Worm (Caenorhabditis elegans): ENCODE measurements around the gene nhr-161.

nhr-161 gene

DNA sequence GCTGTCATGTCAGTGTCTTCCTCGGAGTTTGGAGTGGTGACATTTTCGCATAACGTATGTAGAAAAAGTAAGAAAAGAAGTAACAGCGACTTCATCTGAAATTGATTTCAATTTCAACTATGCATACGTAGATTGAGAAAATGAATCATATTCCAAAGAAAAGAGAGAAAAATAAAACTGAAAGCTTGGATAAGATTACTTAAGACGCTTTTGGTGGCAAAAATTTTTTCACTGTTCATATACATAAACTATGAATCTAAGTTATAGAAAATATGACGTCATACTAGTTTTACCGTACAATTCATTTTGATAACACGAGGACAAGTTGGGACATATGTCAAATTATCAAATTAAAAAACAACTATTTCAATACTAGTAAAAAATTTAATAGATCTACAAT is 48.5 kb downstream of the nhr-161 start, which contains the start of gene lipl-6:
lipl-6 (minus strand) TSS at position 101 of the 400 bp plus-strand sequence.
- TF ChIP-seq zip-8 (tag; optimal IDR thresholded peaks at IDR 0.05) (peak; percentile 87), cnd-1 (tag; optimal IDR thresholded peaks at IDR 0.05) (no peak), ham-2 (GFP tag; optimal IDR thresholded peaks at IDR 0.05) (no peak), unc-39 (tag; optimal IDR thresholded peaks at IDR 0.05) (no peak), blmp-1 (tag; optimal IDR thresholded peaks at IDR 0.05) (no peak), sptf-1 (tag; optimal IDR thresholded peaks at IDR 0.05) (no peak), snpc-4 (tag; optimal IDR thresholded peaks at IDR 0.05) (no peak)
